Worm (Caenorhabditis elegans) whole organism, L4/young adult: ENCODE results near the gene trmt-10C.2.

Source experiments
- W03F9.2 ChIP-seq: fragments of 150-350 bp; optimal IDR thresholded peaks from 2 replicates; lab custom pipeline; 2014; ENCODE audit warnings: missing biosample characterization, missing genetic modification characterization
- dao-5 ChIP-seq: sonication (generic microtip); optimal IDR thresholded peaks from 2 replicates; lab custom pipeline; 2016; ENCODE audit warnings: missing genotype, missing genetic modification characterization, moderate library complexity, missing compliant biosample characterization
- him-1 ChIP-seq: sonication (generic microtip); optimal IDR thresholded peaks from 2 replicates; lab custom pipeline; 2016; ENCODE audit warnings: missing genotype, missing genetic modification reagents, missing genetic modification characterization, missing compliant biosample characterization

DNA sequence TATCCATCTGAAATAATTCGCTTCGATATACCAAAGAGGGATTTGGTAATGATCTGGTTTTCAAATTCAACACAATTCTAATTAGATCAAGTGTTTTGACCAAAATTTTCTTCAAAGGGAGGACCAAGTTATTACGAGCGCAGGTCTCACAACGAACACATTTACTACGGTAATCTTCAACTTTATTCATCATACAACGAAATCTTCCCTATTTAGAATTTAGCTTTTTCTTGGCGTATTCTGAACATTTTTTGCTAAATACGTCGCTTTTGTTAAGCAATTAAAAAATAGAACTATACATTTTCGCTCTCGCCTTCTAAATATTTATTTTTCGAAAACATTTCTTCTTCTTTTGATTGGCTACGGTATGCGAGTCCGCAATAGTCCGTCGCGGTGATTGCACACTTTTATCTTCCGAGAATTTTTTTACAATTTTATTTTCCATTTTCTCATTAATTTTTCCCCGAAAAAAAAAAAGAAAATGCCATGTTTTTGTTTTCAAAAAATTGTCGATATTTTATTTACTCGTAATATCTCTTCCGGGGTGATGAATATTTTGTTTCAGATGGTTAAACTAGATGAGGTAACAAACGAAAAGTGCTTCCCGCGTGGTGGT, 37.0 kb downstream of the trmt-10C.2 start, which contains the start of gene let-716:
- TF ChIP-seq dao-5 (tag; lab: Kevin White, UChicago) (no peak), him-1 (tag; lab: Kevin White, UChicago) (no peak), W03F9.2 (tag; lab: Kevin White, UChicago) (no peak)
